Fruit fly (Drosophila melanogaster): ENCODE data around the gene Sr-CIV.

Gene Sr-CIV

DNA sequence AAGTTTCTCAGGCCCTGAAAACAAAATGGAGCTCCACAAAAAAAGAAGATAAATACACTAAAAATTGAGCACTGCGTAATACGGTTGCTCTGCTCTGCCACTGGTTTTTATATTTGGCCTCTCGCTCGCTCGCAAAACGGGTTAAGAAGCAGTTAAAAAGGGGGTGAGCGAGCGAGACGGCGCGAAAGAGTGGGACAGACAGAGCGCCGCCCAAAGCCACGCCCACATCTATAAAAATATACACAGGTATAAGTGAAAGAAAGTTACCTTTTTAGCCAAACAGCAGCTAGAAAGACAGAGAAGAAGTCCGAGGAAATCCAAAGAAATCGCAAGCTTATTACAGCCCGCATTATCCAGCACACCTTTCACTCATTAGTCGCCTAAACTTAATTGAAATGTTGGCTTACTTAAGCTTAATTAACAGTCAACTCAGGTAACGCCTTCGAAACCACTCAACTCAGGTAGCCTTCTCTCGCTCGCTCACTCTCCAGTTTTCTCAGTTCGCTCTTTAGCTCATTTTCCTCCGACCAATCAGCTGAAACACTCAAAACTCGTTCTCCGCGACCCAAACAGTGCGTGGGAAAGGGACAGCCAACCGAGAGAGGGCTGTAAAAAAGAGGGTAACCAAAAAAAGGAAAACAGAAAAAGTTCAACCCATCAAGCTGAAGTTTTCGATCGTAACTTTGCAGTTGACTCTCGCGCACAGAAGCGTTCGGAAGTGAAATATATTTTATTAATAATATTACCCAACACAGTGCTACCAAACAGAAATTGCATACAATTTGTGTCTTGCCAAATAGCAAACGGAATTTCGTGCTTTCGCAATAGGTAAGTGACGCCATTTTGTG is 14.9 kb upstream of the Sr-CIV start, which contains the start of gene drm:
Gene drm, plus strand, starts transcription at position 684 of the 848 bp plus-strand sequence.
- TF ChIP-seq insv (optimal IDR thresholded peaks at IDR 0.05) = no peak
- no peak for TF ChIP-seq h (optimal IDR thresholded peaks at IDR 0.05)

DNA sequence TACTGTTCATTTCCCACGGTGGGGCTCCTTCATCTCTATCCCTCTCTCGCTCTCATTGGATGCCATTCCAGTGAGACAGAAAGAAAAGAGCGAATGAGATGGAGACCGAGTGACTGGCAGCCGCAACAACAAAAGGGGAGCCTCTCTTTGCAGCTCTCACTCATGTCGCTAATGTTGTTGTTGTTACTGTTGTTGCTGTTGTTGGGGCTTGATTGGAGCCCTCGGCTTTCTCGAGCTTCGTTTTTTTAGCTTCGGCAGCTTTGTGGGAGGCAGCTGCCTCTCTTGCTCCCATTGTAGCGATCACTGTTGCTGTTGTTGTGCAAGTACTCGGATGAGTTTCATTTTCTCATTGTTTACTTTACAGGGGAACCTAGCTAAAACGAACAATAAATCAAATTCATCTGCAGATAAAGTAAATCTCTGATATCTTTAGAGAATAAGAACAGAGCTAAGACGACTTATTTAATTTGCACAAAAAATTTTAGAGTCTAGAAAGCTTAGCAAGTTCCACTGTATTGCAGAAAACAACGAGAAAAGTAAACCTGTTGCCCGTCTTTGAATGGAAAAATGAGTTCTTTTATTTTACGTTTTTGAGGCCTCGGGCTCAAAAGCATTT is 10.5 kb upstream of the Sr-CIV start:
- TF ChIP-seq insv (optimal IDR thresholded peaks at IDR 0.05) = no peak
- TF ChIP-seq h (optimal IDR thresholded peaks at IDR 0.05) = no peak
- no peak for TF ChIP-seq Sin3A (optimal IDR thresholded peaks at IDR 0.05)
- TF ChIP-seq psq (optimal IDR thresholded peaks at IDR 0.05) = no peak
- TF ChIP-seq Myc (optimal IDR thresholded peaks at IDR 0.05) = no peak
- TF ChIP-seq ttk (optimal IDR thresholded peaks at IDR 0.05) = no peak

DNA sequence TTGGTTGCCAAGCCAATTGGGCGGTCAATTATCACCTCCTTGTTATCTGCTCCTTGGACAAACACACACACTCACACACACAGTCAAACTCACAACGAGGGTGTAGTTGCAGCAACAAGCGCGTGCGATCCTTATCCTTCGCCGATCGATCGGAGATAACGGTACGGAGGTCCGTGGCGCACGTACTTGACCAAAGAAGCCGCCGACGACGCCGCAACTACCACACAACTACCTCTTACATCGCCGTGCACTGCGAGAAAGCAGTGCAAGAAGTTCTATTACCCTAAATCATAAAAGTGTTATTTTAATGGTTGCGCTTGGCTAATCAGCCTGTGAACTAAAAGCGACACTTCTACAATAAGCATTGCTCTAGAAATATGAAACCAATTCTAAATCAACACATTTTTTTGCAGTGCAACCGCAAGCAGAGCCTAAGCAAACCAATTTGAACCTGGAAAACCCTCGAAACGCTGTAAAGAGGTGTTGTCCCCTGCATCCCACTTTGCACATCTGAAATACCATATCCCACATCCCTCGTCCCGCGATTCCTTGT is 9.2 kb upstream of the Sr-CIV start:
- TF ChIP-seq h (optimal IDR thresholded peaks at IDR 0.05) = no peak
- no peak for TF ChIP-seq psq (optimal IDR thresholded peaks at IDR 0.05)
- no peak for TF ChIP-seq insv (optimal IDR thresholded peaks at IDR 0.05)
- no peak for TF ChIP-seq Myc (optimal IDR thresholded peaks at IDR 0.05)
- no peak for TF ChIP-seq ttk (optimal IDR thresholded peaks at IDR 0.05)
- no peak for TF ChIP-seq Sin3A (optimal IDR thresholded peaks at IDR 0.05)

DNA sequence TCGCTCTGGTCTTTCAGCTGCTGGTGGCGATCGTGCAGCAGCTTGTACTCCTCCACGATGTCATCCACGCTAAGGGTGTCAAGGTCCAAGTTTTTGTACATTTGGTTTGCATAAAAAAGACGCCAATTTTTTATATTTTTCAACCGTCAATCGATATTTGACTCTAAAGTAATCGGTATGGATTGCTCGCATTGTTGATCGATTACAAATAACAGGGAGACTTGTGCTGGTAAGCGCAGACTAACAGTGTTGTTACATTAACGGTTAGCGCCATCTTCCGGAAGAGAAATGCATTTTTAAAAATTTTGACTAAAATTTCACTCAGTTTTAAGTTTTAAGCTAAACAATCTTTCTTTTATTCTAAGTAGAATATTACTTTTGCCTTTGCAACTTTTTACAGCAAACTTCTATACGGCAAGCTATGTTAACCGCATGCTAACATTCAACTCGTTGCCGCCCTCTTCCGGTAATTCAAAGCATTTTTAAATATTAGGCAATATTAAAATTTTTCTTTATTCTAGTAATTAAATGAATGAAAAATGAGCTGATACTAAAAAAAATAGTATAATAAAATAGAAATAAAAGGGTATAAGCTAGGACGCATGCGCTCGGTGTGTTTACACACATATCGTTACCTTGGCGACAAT is 6.5 kb upstream of the Sr-CIV start, which contains the start of the genes Spindly and IFT57:
Gene Spindly, minus strand, starts transcription at position 132 of the 647 bp plus-strand sequence.
Gene IFT57, plus strand, starts transcription at position 604 of the 647 bp plus-strand sequence.
- TF ChIP-seq Sin3A (optimal IDR thresholded peaks at IDR 0.05) (no peak), insv (optimal IDR thresholded peaks at IDR 0.05) (no peak), h (optimal IDR thresholded peaks at IDR 0.05) (no peak), psq (optimal IDR thresholded peaks at IDR 0.05) (no peak), Myc (optimal IDR thresholded peaks at IDR 0.05) (no peak), ttk (optimal IDR thresholded peaks at IDR 0.05) (no peak)

DNA sequence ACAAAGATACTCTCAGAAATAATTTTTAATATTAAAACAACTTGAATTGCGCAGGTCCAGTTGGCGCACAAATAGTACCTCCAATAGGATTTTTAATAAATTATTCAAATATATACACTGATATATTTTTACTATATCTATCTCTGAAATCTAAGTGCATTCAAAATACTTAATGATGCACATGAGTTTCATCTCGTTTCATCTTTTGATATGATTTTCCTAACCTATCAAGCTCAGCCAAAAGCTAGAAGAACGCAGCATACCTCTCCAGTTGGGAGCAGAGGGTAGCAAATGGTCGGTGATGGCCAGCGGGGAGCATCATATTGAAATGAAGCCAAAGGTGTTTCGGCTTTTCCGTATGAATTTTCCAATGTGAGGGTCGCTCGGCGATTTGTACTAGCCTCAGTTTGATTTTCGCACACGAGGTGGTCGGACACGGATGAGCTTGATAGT is 899 bp upstream of the Sr-CIV start, which contains the start of gene CG8852:
Gene CG8852, plus strand, starts transcription at position 403 of the 453 bp plus-strand sequence.
- TF ChIP-seq insv (optimal IDR thresholded peaks at IDR 0.05) = no peak
- TF ChIP-seq ttk (optimal IDR thresholded peaks at IDR 0.05) = no peak
- no peak for TF ChIP-seq Myc (optimal IDR thresholded peaks at IDR 0.05)
- TF ChIP-seq h (optimal IDR thresholded peaks at IDR 0.05) = no peak
- TF ChIP-seq Sin3A (optimal IDR thresholded peaks at IDR 0.05) = no peak
- no peak for TF ChIP-seq psq (optimal IDR thresholded peaks at IDR 0.05)

DNA sequence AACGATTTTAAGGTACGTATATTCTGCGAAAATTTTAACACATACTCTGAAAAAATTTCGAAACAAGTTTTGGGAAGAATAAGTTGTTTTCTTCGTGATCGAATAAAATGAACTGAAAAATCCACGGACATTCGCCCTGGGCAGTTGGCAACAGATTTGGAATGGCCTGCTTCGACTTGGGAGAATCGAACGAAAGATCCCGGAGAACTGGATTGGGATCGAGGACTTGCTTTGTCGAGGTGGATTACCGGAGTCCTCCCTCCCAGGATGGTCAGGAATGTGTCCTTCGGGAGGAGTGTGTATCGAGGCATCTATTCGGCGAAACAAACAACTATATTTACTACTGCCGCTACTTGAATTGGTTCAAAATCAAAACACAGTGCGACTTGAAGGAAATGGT is 4.3 kb downstream of the Sr-CIV start, which contains the start of the genes CG3213 and CG8851:
Gene CG3213, minus strand, starts transcription at position 101 of the 400 bp plus-strand sequence.
Gene CG8851, plus strand, starts transcription at position 127 of the 400 bp plus-strand sequence.
- TF ChIP-seq h (optimal IDR thresholded peaks at IDR 0.05) = no peak
- no peak for TF ChIP-seq insv (optimal IDR thresholded peaks at IDR 0.05)
- TF ChIP-seq psq (optimal IDR thresholded peaks at IDR 0.05) = no peak
- no peak for TF ChIP-seq Myc (optimal IDR thresholded peaks at IDR 0.05)
- TF ChIP-seq Sin3A (optimal IDR thresholded peaks at IDR 0.05) = no peak
- TF ChIP-seq ttk (optimal IDR thresholded peaks at IDR 0.05) = no peak

DNA sequence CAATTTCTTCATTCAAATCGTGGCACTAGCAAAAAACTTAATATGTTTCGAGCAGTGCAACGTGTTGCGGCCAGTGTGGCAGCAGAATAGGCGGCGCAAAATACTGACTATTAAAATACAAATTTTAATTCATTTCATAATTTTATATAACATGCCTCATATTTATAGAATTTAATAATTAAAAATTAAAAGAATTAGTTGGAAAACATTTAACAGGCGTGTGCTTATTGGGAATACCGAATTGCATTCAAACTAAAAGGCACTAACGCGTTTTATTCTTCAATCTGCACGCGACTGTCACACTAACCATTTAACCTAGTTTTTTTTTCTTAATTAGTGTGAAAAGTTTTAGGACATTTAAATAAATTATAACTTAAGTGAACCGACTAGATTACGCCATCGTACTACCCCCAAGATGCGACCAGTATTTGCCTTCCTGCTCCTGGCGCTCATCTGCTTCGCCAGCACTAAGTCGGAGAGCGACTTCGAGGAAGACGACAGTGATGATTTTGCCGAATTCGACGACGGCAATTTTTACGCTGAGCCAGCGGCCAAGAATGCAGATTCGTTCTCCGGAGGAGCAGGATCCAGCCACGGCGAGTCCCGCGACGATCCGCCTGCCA is 9.2 kb downstream of the Sr-CIV start, which contains the start of the genes LeuRS and CG17593:
Gene LeuRS, minus strand, starts transcription at position 88 of the 623 bp plus-strand sequence.
Gene CG17593, plus strand, starts transcription at position 304 of the 623 bp plus-strand sequence.
- no peak for TF ChIP-seq Myc (optimal IDR thresholded peaks at IDR 0.05)
- no peak for TF ChIP-seq ttk (optimal IDR thresholded peaks at IDR 0.05)
- no peak for TF ChIP-seq h (optimal IDR thresholded peaks at IDR 0.05)
- TF ChIP-seq Sin3A (optimal IDR thresholded peaks at IDR 0.05) = no peak

DNA sequence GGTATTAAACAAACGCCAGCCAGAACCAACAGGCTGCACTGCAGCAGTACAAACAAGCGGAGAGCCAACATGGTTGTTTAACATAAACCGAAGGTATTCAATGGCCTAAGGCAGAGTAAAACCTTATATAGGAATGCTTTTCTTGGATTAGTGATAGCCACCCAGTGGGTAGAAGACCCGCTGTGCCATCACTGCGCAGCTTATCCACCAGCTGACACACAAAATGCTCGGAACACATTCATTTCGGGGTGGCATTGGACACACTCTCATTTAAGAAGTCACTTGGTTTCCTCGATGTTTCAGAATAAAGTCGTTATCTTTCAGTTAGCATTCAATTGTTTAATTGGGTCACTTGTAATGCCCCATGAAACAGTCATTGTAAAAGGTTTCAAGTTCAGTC is 13.9 kb downstream of the Sr-CIV start, which contains the start of gene CG31954:
Gene CG31954, minus strand, starts transcription at position 101 of the 400 bp plus-strand sequence.
- TF ChIP-seq h (optimal IDR thresholded peaks at IDR 0.05) (no peak), psq (optimal IDR thresholded peaks at IDR 0.05) (no peak), Sin3A (optimal IDR thresholded peaks at IDR 0.05) (no peak), insv (optimal IDR thresholded peaks at IDR 0.05) (no peak), Myc (optimal IDR thresholded peaks at IDR 0.05) (no peak), ttk (optimal IDR thresholded peaks at IDR 0.05) (no peak)

DNA sequence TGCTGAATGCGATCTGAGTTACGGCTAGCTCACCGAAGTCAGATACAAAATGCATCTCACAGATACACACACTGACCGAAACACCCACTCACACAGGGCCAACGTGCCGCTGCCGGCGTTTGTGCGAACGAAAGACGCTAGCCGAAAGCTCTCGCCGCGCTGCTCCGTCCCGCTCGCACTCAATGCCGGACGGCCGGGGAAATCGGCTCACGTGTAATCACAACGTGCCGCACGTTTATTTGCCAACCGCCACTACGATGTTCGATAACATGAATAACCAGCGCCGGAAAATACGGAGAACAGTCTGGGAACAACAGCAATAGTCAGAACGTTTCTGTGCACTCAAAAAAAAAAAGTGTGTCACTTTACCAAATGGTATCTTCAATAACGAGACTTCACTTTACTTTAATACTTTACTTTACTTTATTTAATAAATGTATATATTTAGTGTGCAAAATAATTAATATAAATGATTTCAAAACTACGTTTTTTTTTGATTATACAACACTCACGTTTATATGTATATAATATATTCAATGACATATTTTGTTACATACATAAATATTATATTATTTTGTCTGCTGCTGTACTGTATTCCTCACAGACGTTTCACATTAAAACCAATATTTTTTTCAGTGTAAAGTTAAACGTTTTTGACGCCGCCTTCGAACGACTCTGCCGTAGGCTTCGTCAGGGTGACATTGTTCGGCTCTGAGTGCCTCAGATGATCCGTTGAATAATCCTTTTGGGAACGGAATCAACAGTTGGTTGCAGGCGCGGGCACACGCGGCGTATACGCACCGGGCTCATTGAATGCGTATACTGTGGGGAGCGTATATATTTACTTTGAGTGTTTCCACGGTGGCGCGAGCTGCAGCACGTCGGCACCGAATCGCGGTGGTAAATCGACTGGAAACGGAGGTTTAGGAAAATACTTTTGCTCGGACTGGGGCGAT is 16.4 kb downstream of the Sr-CIV start, which contains the start of gene tim:
Gene tim, minus strand, starts transcription at position 911 of the 956 bp plus-strand sequence.
- TF ChIP-seq insv (optimal IDR thresholded peaks at IDR 0.05) (no peak), Myc (optimal IDR thresholded peaks at IDR 0.05) (no peak), psq (optimal IDR thresholded peaks at IDR 0.05) (no peak), ttk (optimal IDR thresholded peaks at IDR 0.05) (no peak), h (optimal IDR thresholded peaks at IDR 0.05) (no peak), Sin3A (optimal IDR thresholded peaks at IDR 0.05) (no peak)

DNA sequence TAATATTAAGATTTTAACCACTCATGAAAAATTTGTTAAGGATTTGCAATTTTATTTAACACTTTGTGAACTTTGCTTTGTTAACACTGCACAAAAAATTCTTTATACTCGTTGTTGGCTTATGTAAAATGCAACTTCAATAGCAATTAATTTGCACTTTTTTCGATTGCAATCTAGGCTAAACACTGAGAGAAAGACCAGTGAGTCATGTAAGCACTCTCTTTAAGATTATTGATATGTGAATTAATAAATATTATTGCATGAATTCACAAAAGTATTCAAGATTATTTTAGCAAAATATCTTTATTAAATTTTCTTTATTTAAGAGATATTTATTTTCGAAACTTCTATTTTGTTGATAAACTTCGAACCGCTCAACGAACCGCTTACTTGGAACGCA is 17.1 kb downstream of the Sr-CIV start:
- TF ChIP-seq insv (optimal IDR thresholded peaks at IDR 0.05) = no peak
- TF ChIP-seq Myc (optimal IDR thresholded peaks at IDR 0.05) = no peak
